Worm (Caenorhabditis elegans) whole organism, L4/young adult: ENCODE measurements around the gene mul-1.
"Not testable (repeated sequence)": the region's sequence is repeated elsewhere in the genome, so short reads cannot be mapped to it uniquely, and the experiment has no call there.

Source experiments
- W03F9.2 ChIP-seq: fragments of 150-350 bp; optimal IDR thresholded peaks from 2 replicates; lab custom pipeline; 2014; ENCODE audit warnings: missing biosample characterization, missing genetic modification characterization
- dao-5 ChIP-seq: sonication (generic microtip); optimal IDR thresholded peaks from 2 replicates; lab custom pipeline; 2016; ENCODE audit warnings: missing genotype, missing genetic modification characterization, moderate library complexity, missing compliant biosample characterization
- him-1 ChIP-seq: sonication (generic microtip); optimal IDR thresholded peaks from 2 replicates; lab custom pipeline; 2016; ENCODE audit warnings: missing genotype, missing genetic modification reagents, missing genetic modification characterization, missing compliant biosample characterization

mul-1 gene

ce11 chrIV:4123083-4123482, at the start of gene mul-1:
mul-1 (minus strand) TSS chrIV:4123166.
- TF ChIP-seq W03F9.2 (tag; lab: Kevin White, UChicago) (no peak), him-1 (tag; lab: Kevin White, UChicago) (no peak)

- TF ChIP-seq dao-5 (tag; lab: Kevin White, UChicago), result no peak
- TF ChIP-seq W03F9.2 (tag; lab: Kevin White, UChicago), result no peak
- TF ChIP-seq him-1 (tag; lab: Kevin White, UChicago), result no peak
Measured at ce11 chrIV:4172242-4172641, 49.3 kb upstream of the mul-1 start.

ce11 chrIV:4171531-4172163, 48.7 kb upstream of the mul-1 start, which contains the start of the genes K08D10.13 and rnp-2:
K08D10.13 (minus strand) TSS chrIV:4171581.
rnp-2 (plus strand) TSS chrIV:4172076.
- TF ChIP-seq dao-5 (tag; lab: Kevin White, UChicago) (no peak), W03F9.2 (tag; lab: Kevin White, UChicago) (peak; percentile 64)

ce11 chrIV:4167296-4167695, 44.3 kb upstream of the mul-1 start:
- TF ChIP-seq W03F9.2 (tag; lab: Kevin White, UChicago), result no peak
- no peak for TF ChIP-seq him-1 (tag; lab: Kevin White, UChicago)
- no peak for TF ChIP-seq dao-5 (tag; lab: Kevin White, UChicago)

- no peak for TF ChIP-seq W03F9.2 (tag; lab: Kevin White, UChicago)
- TF ChIP-seq him-1 (tag; lab: Kevin White, UChicago), result no peak
- TF ChIP-seq dao-5 (tag; lab: Kevin White, UChicago), result no peak
Measured at ce11 chrIV:4164392-4164791, 41.4 kb upstream of the mul-1 start, which contains the start of gene scrm-8. scrm-8 (plus strand) TSS chrIV:4164692.

- TF ChIP-seq him-1 (tag; lab: Kevin White, UChicago) (no peak), dao-5 (tag; lab: Kevin White, UChicago) (no peak), W03F9.2 (tag; lab: Kevin White, UChicago) (no peak)
Measured at ce11 chrIV:4162121-4162520, 39.2 kb upstream of the mul-1 start, which contains the start of gene scrm-5. scrm-5 (plus strand) TSS chrIV:4162421.

ce11 chrIV:4154641-4155040, 31.7 kb upstream of the mul-1 start, which contains the start of gene K08D10.14:
K08D10.14 (plus strand) TSS chrIV:4154941.
- TF ChIP-seq W03F9.2 (tag; lab: Kevin White, UChicago), result no peak
- no peak for TF ChIP-seq dao-5 (tag; lab: Kevin White, UChicago)
- TF ChIP-seq him-1 (tag; lab: Kevin White, UChicago), result no peak

- TF ChIP-seq W03F9.2 (tag; lab: Kevin White, UChicago) (no peak), dao-5 (tag; lab: Kevin White, UChicago) (no peak), him-1 (tag; lab: Kevin White, UChicago) (no peak)
Measured at ce11 chrIV:4152143-4152542, 29.2 kb upstream of the mul-1 start, which contains the start of the genes K08D10.10 and R07C12.1. K08D10.10 (plus strand) TSS chrIV:4152235. R07C12.1 (plus strand) TSS chrIV:4152456.

- no peak for TF ChIP-seq W03F9.2 (tag; lab: Kevin White, UChicago)
- no peak for TF ChIP-seq dao-5 (tag; lab: Kevin White, UChicago)
- no peak for TF ChIP-seq him-1 (tag; lab: Kevin White, UChicago)
Measured at ce11 chrIV:4150138-4150537, 27.2 kb upstream of the mul-1 start.

- TF ChIP-seq dao-5 (tag; lab: Kevin White, UChicago) (no peak), W03F9.2 (tag; lab: Kevin White, UChicago) (no peak), him-1 (tag; lab: Kevin White, UChicago) (no peak)
Measured at ce11 chrIV:4147891-4148290, 24.9 kb upstream of the mul-1 start.

ce11 chrIV:4144784-4145183, 21.8 kb upstream of the mul-1 start, which contains the start of gene R07C12.3:
R07C12.3 (plus strand) TSS chrIV:4145084.
- no peak for TF ChIP-seq him-1 (tag; lab: Kevin White, UChicago)
- no peak for TF ChIP-seq dao-5 (tag; lab: Kevin White, UChicago)
- TF ChIP-seq W03F9.2 (tag; lab: Kevin White, UChicago), result no peak

ce11 chrIV:4142986-4143385, 20.0 kb upstream of the mul-1 start, which contains the start of gene F49F1.12:
F49F1.12 (minus strand) TSS chrIV:4143086.
- not testable (repeated sequence) for TF ChIP-seq him-1, dao-5, W03F9.2 (tag; lab: Kevin White, UChicago)

- no peak for TF ChIP-seq him-1 (tag; lab: Kevin White, UChicago)
- TF ChIP-seq dao-5 (tag; lab: Kevin White, UChicago), result no peak
- no peak for TF ChIP-seq W03F9.2 (tag; lab: Kevin White, UChicago)
Measured at ce11 chrIV:4141311-4141710, 18.3 kb upstream of the mul-1 start, which contains the start of gene F49F1.11. F49F1.11 (minus strand) TSS chrIV:4141411.
